Worm (Caenorhabditis elegans): ENCODE data around the gene C08B6.8.

ce11 chrV:10149728-10150127 is 15.3 kb downstream of the C08B6.8 start, which contains the start of gene srsx-27:
- TF ChIP-seq dmd-6 (GFP tag; IDR thresholded peaks at IDR 0.05) (no peak), nhr-48 (tag; optimal IDR thresholded peaks at IDR 0.05) (no peak), F49E8.2 (tag; optimal IDR thresholded peaks at IDR 0.05; ENCODE audit: borderline replicate concordance) (no peak), lin-38 (GFP tag; IDR thresholded peaks at IDR 0.05) (no peak), snpc-4 (tag; optimal IDR thresholded peaks at IDR 0.05) (no peak), unc-130 (GFP tag; optimal IDR thresholded peaks at IDR 0.05) (no peak), ZK337.2 (GFP tag; IDR thresholded peaks at IDR 0.05) (no peak), ama-1 (optimal IDR thresholded peaks at IDR 0.05) (no peak), nhr-237 (tag; optimal IDR thresholded peaks at IDR 0.05) (no peak), unc-39 (tag; optimal IDR thresholded peaks at IDR 0.05) (no peak)

Data from whole organism, L4 larva.